Worm (Caenorhabditis elegans): ENCODE measurements around the gene F37C12.10.

The F37C12.10 gene

ce11 chrIII:7141285-7141715 lies 46.9 kb downstream of the F37C12.10 start:
- TF ChIP-seq hlh-15 (tag; optimal IDR thresholded peaks at IDR 0.05) (no peak), C08G9.2 (tag; optimal IDR thresholded peaks at IDR 0.05) (no peak), K02D7.2 (tag; optimal IDR thresholded peaks at IDR 0.05) (no peak), hlh-6 (tag; optimal IDR thresholded peaks at IDR 0.05) (no peak), C38D4.7 (GFP tag; optimal IDR thresholded peaks at IDR 0.05) (no peak), ahr-1 (tag; optimal IDR thresholded peaks at IDR 0.05) (no peak), sdc-2 (tag; optimal IDR thresholded peaks at IDR 0.05) (no peak), tbx-2 (tag; optimal IDR thresholded peaks at IDR 0.05) (no peak), ama-1 (optimal IDR thresholded peaks at IDR 0.05) (peak; percentile 87), gmeb-2 (tag; optimal IDR thresholded peaks at IDR 0.05) (no peak), nhr-232 (tag; optimal IDR thresholded peaks at IDR 0.05) (no peak), eyg-1 (tag; optimal IDR thresholded peaks at IDR 0.05) (no peak), elt-2 (tag; optimal IDR thresholded peaks at IDR 0.05) (peak; percentile 11), fax-1 (tag; optimal IDR thresholded peaks at IDR 0.05) (no peak), pha-4 (tag; optimal IDR thresholded peaks at IDR 0.05) (no peak)

- TF ChIP-seq F13H6.1 (tag; optimal IDR thresholded peaks at IDR 0.05) (no peak), ceh-9 (tag; optimal IDR thresholded peaks at IDR 0.05) (no peak), ceh-31 (tag; optimal IDR thresholded peaks at IDR 0.05) (no peak), hlh-30 (tag; optimal IDR thresholded peaks at IDR 0.05; ENCODE audit: insufficient read depth) (peak; percentile 59), hlh-8 (tag; optimal IDR thresholded peaks at IDR 0.05) (no peak), ceh-24 (tag; optimal IDR thresholded peaks at IDR 0.05) (no peak), che-1 (tag; optimal IDR thresholded peaks at IDR 0.05) (no peak), lim-6 (tag; optimal IDR thresholded peaks at IDR 0.05) (no peak), gmeb-2 (tag; optimal IDR thresholded peaks at IDR 0.05) (no peak), rnt-1 (tag; optimal IDR thresholded peaks at IDR 0.05) (no peak), unc-3 (GFP tag; conservative IDR thresholded peaks at IDR 0.05) (no peak), unc-3 (tag; optimal IDR thresholded peaks at IDR 0.05) (no peak), hlh-15 (tag; optimal IDR thresholded peaks at IDR 0.05) (no peak), ama-1 (optimal IDR thresholded peaks at IDR 0.05) (peak; percentile 58), C38D4.7 (GFP tag; optimal IDR thresholded peaks at IDR 0.05) (no peak), fkh-10 (GFP tag; optimal IDR thresholded peaks at IDR 0.05) (no peak), ceh-45 (GFP tag; IDR thresholded peaks at IDR 0.05) (no peak), ref-2 (tag; optimal IDR thresholded peaks at IDR 0.05) (peak; percentile 13), hlh-13 (GFP tag; optimal IDR thresholded peaks at IDR 0.05) (no peak), pha-4 (tag; optimal IDR thresholded peaks at IDR 0.05) (no peak), unc-42 (tag; optimal IDR thresholded peaks at IDR 0.05) (no peak), ceh-18 (tag; optimal IDR thresholded peaks at IDR 0.05) (no peak), elt-4 (tag; optimal IDR thresholded peaks at IDR 0.05) (no peak)
Observed at ce11 chrIII:7140228-7140710, 47.9 kb downstream of the F37C12.10 start.

ce11 chrIII:7138178-7138577 lies 50.0 kb downstream of the F37C12.10 start, which contains the start of gene B0280.11:
B0280.11 (minus strand) TSS chrIII:7138278.
- TF ChIP-seq ama-1 (optimal IDR thresholded peaks at IDR 0.05): no peak
- TF ChIP-seq elt-4 (tag; optimal IDR thresholded peaks at IDR 0.05): no peak
- TF ChIP-seq syd-9 (tag; optimal IDR thresholded peaks at IDR 0.05): no peak
- TF ChIP-seq npax-4 (tag; optimal IDR thresholded peaks at IDR 0.05): no peak
- TF ChIP-seq hlh-6 (tag; optimal IDR thresholded peaks at IDR 0.05): no peak
- TF ChIP-seq sox-4 (tag; optimal IDR thresholded peaks at IDR 0.05): no peak
- TF ChIP-seq nhr-232 (tag; optimal IDR thresholded peaks at IDR 0.05): no peak
- TF ChIP-seq lim-6 (tag; optimal IDR thresholded peaks at IDR 0.05): no peak
- TF ChIP-seq ceh-9 (tag; optimal IDR thresholded peaks at IDR 0.05): no peak
- TF ChIP-seq F13H6.1 (tag; optimal IDR thresholded peaks at IDR 0.05): no peak
- TF ChIP-seq unc-3 (GFP tag; conservative IDR thresholded peaks at IDR 0.05): no peak
- TF ChIP-seq unc-3 (tag; optimal IDR thresholded peaks at IDR 0.05): no peak
- TF ChIP-seq ceh-22 (tag; optimal IDR thresholded peaks at IDR 0.05): no peak
- no peak for TF ChIP-seq ceh-30 (tag; optimal IDR thresholded peaks at IDR 0.05)
- TF ChIP-seq eyg-1 (tag; optimal IDR thresholded peaks at IDR 0.05): no peak
- TF ChIP-seq ceh-24 (tag; optimal IDR thresholded peaks at IDR 0.05): no peak

Data from whole organism, late embryonic.